Fruit fly (Drosophila melanogaster): Measurements from ENCODE around the gene Eaat2.

DNA sequence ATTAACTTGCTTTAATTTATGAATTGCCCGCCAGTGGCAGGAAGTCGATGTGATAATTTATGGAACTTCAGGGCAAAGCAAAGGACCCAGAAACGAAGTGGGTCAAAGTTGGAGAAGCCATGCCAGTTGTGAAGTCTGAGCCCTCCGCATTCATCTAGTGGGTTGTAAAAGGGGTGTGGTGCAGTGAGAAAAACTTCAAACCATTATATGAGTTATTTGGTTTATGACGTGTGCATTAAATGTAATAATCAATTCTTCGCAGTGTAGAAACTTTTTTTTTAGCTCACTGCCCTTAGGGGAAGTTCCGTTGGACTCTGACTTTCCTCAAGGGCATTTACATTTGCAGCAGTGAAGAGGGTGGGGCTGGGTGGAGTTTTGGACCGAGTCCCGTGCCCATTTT, 46.6 kb downstream of the Eaat2 start:
- no peak for TF ChIP-seq insv (optimal IDR thresholded peaks at IDR 0.05)
- no peak for TF ChIP-seq h (optimal IDR thresholded peaks at IDR 0.05)

All from Kc167 (cell line).